ENCODE assay signal across 5 fruit fly cellular contexts in genomic region chr3R:23112680-23113362, dm6.
TF ChIP-seq lines count a peak whose summit lies in the region.

TSS of gene Cow (minus strand) at chr3R:23112730.

- no peak for TF ChIP-seq CTCF in whole organism, embryonic (GFP tag; optimal IDR thresholded peaks at IDR 0.05; lab: Kevin White, UChicago)

TF ChIP-seq in whole organism, adult, 20 proteins besides CTCF, POLR2A, EP300 and RAD21:
- TF ChIP-seq CG12768 (GFP tag; optimal IDR thresholded peaks at IDR 0.05; lab: Kevin White, UChicago) (peak; percentile 83), kay (GFP tag; lab: Kevin White, UChicago; ENCODE audit: borderline replicate concordance) (no peak), Clk (GFP tag; optimal IDR thresholded peaks at IDR 0.05; lab: Kevin White, UChicago) (peak; percentile 62), CG7045 (GFP tag; optimal IDR thresholded peaks at IDR 0.05; lab: Kevin White, UChicago) (peak; percentile 75), CG5204 (GFP tag; optimal IDR thresholded peaks at IDR 0.05; lab: Kevin White, UChicago) (peak; percentile 67), tj (GFP tag; optimal IDR thresholded peaks at IDR 0.05; lab: Kevin White, UChicago) (peak; percentile 17), CG7101 (tag; optimal IDR thresholded peaks at IDR 0.05; lab: Kevin White, UChicago) (peak; percentile 67), CG11617 (GFP tag; optimal IDR thresholded peaks at IDR 0.05; lab: Kevin White, UChicago) (peak; percentile 62), cnc (optimal IDR thresholded peaks at IDR 0.05; lab: Kevin White, UChicago) (no peak), toe (GFP tag; optimal IDR thresholded peaks at IDR 0.05; lab: Kevin White, UChicago) (peak; percentile 65), cic (GFP tag; optimal IDR thresholded peaks at IDR 0.05; lab: Kevin White, UChicago) (no peak), CG14711 (tag; optimal IDR thresholded peaks at IDR 0.05; lab: Kevin White, UChicago) (peak; percentile 79), Hr96 (GFP tag; optimal IDR thresholded peaks at IDR 0.05; lab: Kevin White, UChicago) (peak; percentile 53), CG33017 (tag; optimal IDR thresholded peaks at IDR 0.05; lab: Kevin White, UChicago) (peak; percentile 82), ovo (GFP tag; optimal IDR thresholded peaks at IDR 0.05; lab: Kevin White, UChicago) (no peak), bab1 (GFP tag; optimal IDR thresholded peaks at IDR 0.05; lab: Kevin White, UChicago) (no peak)
TF ChIP-seq in whole organism, adult: peak in this region for 11.

TF ChIP-seq in whole organism, embryonic, 481 proteins besides CTCF, POLR2A, EP300 and RAD21 (continues in another document):
- TF ChIP-seq bigmax (GFP tag; optimal IDR thresholded peaks at IDR 0.05; lab: Kevin White, UChicago) = no peak
- no peak for TF ChIP-seq disco-r (GFP tag; optimal IDR thresholded peaks at IDR 0.05; lab: Kevin White, UChicago)
- TF ChIP-seq Nf-YC (tag; optimal IDR thresholded peaks at IDR 0.05; lab: Kevin White, UChicago) = peak; percentile 24
- TF ChIP-seq CG1603 (tag; optimal IDR thresholded peaks at IDR 0.05; lab: Kevin White, UChicago) = peak; percentile 69
- peak; percentile 69 for TF ChIP-seq dmrt99B (tag; optimal IDR thresholded peaks at IDR 0.05; lab: Kevin White, UChicago)
- TF ChIP-seq mam (GFP tag; optimal IDR thresholded peaks at IDR 0.05; lab: Kevin White, UChicago) = peak; percentile 69
- TF ChIP-seq psq (GFP tag; optimal IDR thresholded peaks at IDR 0.05; lab: Kevin White, UChicago) = no peak
- no peak for TF ChIP-seq chinmo (GFP tag; IDR thresholded peaks at IDR 0.05; lab: Robert Waterston, UW; ENCODE audit: partially characterized antibody)
- peak; percentile 16 for TF ChIP-seq Mad (GFP tag; optimal IDR thresholded peaks at IDR 0.05; lab: Kevin White, UChicago)
- TF ChIP-seq gcm2 (GFP tag; optimal IDR thresholded peaks at IDR 0.05; lab: Kevin White, UChicago) = peak; percentile 26
- TF ChIP-seq CG12391 (tag; optimal IDR thresholded peaks at IDR 0.05; lab: Kevin White, UChicago) = peak; percentile 62
- peak; percentile 94 for TF ChIP-seq Med (GFP tag; lab: Kevin White, UChicago)
- TF ChIP-seq gfzf (GFP tag; optimal IDR thresholded peaks at IDR 0.05; lab: Kevin White, UChicago) = no peak
- no peak for TF ChIP-seq CG4707 (GFP tag; optimal IDR thresholded peaks at IDR 0.05; lab: Kevin White, UChicago)
- TF ChIP-seq CG32767 (GFP tag; IDR thresholded peaks at IDR 0.05; lab: Robert Waterston, UW) = peak; percentile 58; the same call in 1 of the 2 replicates
- peak; percentile 14 for TF ChIP-seq slp2 (GFP tag; optimal IDR thresholded peaks at IDR 0.05; lab: Kevin White, UChicago)
- TF ChIP-seq CG10274 (GFP tag; optimal IDR thresholded peaks at IDR 0.05; lab: Kevin White, UChicago) = no peak
- no peak for TF ChIP-seq Hmx (GFP tag; optimal IDR thresholded peaks at IDR 0.05; lab: Kevin White, UChicago)
- TF ChIP-seq CG9215 (GFP tag; IDR thresholded peaks at IDR 0.05; lab: Robert Waterston, UW) = peak; percentile 69

TF ChIP-seq in whole organism, prepupa, 60 proteins besides CTCF, POLR2A, EP300 and RAD21 (continues in another document):
- peak; percentile 31 for TF ChIP-seq CG10631 (GFP tag; optimal IDR thresholded peaks at IDR 0.05; lab: Kevin White, UChicago)
- TF ChIP-seq CG6792 (GFP tag; optimal IDR thresholded peaks at IDR 0.05; lab: Kevin White, UChicago) = peak; percentile 40
- TF ChIP-seq CG7368 (GFP tag; optimal IDR thresholded peaks at IDR 0.05; lab: Kevin White, UChicago) = no peak
- peak; percentile 46 for TF ChIP-seq topi (GFP tag; optimal IDR thresholded peaks at IDR 0.05; lab: Kevin White, UChicago)
- TF ChIP-seq CG11762 (GFP tag; optimal IDR thresholded peaks at IDR 0.05; lab: Kevin White, UChicago; ENCODE audit: insufficient read depth) = peak; percentile 2
- TF ChIP-seq pdm3 (GFP tag; optimal IDR thresholded peaks at IDR 0.05; lab: Kevin White, UChicago) = peak; percentile 45
- TF ChIP-seq CG8632 (GFP tag; optimal IDR thresholded peaks at IDR 0.05; lab: Kevin White, UChicago) = peak; percentile 7
- peak; percentile 70 for TF ChIP-seq eg (GFP tag; IDR thresholded peaks at IDR 0.05; lab: Robert Waterston, UW)
- no peak for TF ChIP-seq Blimp-1 (GFP tag; optimal IDR thresholded peaks at IDR 0.05; lab: Kevin White, UChicago)
- peak; percentile 46 for TF ChIP-seq CG3032 (tag; optimal IDR thresholded peaks at IDR 0.05; lab: Kevin White, UChicago)
- no peak for TF ChIP-seq fkh (GFP tag; optimal IDR thresholded peaks at IDR 0.05; lab: Kevin White, UChicago)
- TF ChIP-seq Hr4 (GFP tag; optimal IDR thresholded peaks at IDR 0.05; lab: Kevin White, UChicago) = peak; percentile 52
- peak; percentile 33 for TF ChIP-seq acj6 (GFP tag; optimal IDR thresholded peaks at IDR 0.05; lab: Kevin White, UChicago)
- no peak for TF ChIP-seq Sox15 (GFP tag; optimal IDR thresholded peaks at IDR 0.05; lab: Kevin White, UChicago)
- no peak for TF ChIP-seq esn (GFP tag; optimal IDR thresholded peaks at IDR 0.05; lab: Kevin White, UChicago)
- peak; percentile 35 for TF ChIP-seq CG3919 (GFP tag; optimal IDR thresholded peaks at IDR 0.05; lab: Kevin White, UChicago)
- peak; percentile 2 to 3 for TF ChIP-seq ss (GFP tag; optimal IDR thresholded peaks at IDR 0.05; lab: Kevin White, UChicago)
- TF ChIP-seq net (GFP tag; optimal IDR thresholded peaks at IDR 0.05; lab: Kevin White, UChicago) = no peak
- TF ChIP-seq lz (GFP tag; optimal IDR thresholded peaks at IDR 0.05; lab: Kevin White, UChicago) = peak; percentile 40
- no peak for TF ChIP-seq Lpt (GFP tag; optimal IDR thresholded peaks at IDR 0.05; lab: Kevin White, UChicago)

TF ChIP-seq in whole organism, pupa, 21 proteins besides CTCF, POLR2A, EP300 and RAD21:
- TF ChIP-seq CG8159 (tag; optimal IDR thresholded peaks at IDR 0.05; lab: Kevin White, UChicago) (peak; percentile 64), Ets98B (GFP tag; IDR thresholded peaks at IDR 0.05; lab: Robert Waterston, UW) (peak; percentile 63), CG4496 (GFP tag; IDR thresholded peaks at IDR 0.05; lab: Robert Waterston, UW) (peak; percentile 66; the same call in 2 of the 3 replicates), Pif1B (GFP tag; optimal IDR thresholded peaks at IDR 0.05; lab: Kevin White, UChicago) (peak; percentile 14), Snoo (tag; optimal IDR thresholded peaks at IDR 0.05; lab: Kevin White, UChicago) (no peak), CG13204 (GFP tag; optimal IDR thresholded peaks at IDR 0.05; lab: Kevin White, UChicago) (no peak), CG9948 (tag; optimal IDR thresholded peaks at IDR 0.05; lab: Kevin White, UChicago) (peak; percentile 40), CG8301 (tag; optimal IDR thresholded peaks at IDR 0.05; lab: Kevin White, UChicago) (peak; percentile 45), CG10348 (GFP tag; IDR thresholded peaks at IDR 0.05; lab: Robert Waterston, UW) (no peak), D1 (tag; optimal IDR thresholded peaks at IDR 0.05; lab: Kevin White, UChicago) (no peak), CG17806 (tag; optimal IDR thresholded peaks at IDR 0.05; lab: Kevin White, UChicago) (peak; percentile 29), EcR (GFP tag; optimal IDR thresholded peaks at IDR 0.05; lab: Kevin White, UChicago) (no peak), gl (tag; optimal IDR thresholded peaks at IDR 0.05; lab: Kevin White, UChicago) (no peak), CG12605 (GFP tag; IDR thresholded peaks at IDR 0.05; lab: Robert Waterston, UW) (no peak), CG32121 (GFP tag; IDR thresholded peaks at IDR 0.05; lab: Robert Waterston, UW) (0 out of 2 replicates have a peak, but pooled peaks have one; percentile 39), CG34367 (tag; optimal IDR thresholded peaks at IDR 0.05; lab: Kevin White, UChicago) (peak; percentile 34), CG14655 (GFP tag; optimal IDR thresholded peaks at IDR 0.05; lab: Kevin White, UChicago) (peak; percentile 53), CG15710 (tag; optimal IDR thresholded peaks at IDR 0.05; lab: Kevin White, UChicago) (peak; percentile 56), rn (GFP tag; IDR thresholded peaks at IDR 0.05; lab: Robert Waterston, UW) (no peak), Pif1A (GFP tag; optimal IDR thresholded peaks at IDR 0.05; lab: Kevin White, UChicago) (peak; percentile 23), fd96Ca (GFP tag; IDR thresholded peaks at IDR 0.05; lab: Robert Waterston, UW) (peak; percentile 60; the same call in 1 of the 3 replicates)

TF ChIP-seq in whole organism, wandering third instar larva, 38 proteins besides CTCF, POLR2A, EP300 and RAD21:
- TF ChIP-seq rgr (GFP tag; optimal IDR thresholded peaks at IDR 0.05; lab: Kevin White, UChicago) (peak; percentile 46), foxo (GFP tag; optimal IDR thresholded peaks at IDR 0.05; lab: Kevin White, UChicago) (peak in 1 of 2 experiments; percentile 48), h (GFP tag; optimal IDR thresholded peaks at IDR 0.05; lab: Kevin White, UChicago) (peak; percentile 50), HLH106 (tag; optimal IDR thresholded peaks at IDR 0.05; lab: Kevin White, UChicago) (peak; percentile 34), woc (GFP tag; optimal IDR thresholded peaks at IDR 0.05; lab: Kevin White, UChicago) (no peak), fru (GFP tag; optimal IDR thresholded peaks at IDR 0.05; lab: Kevin White, UChicago) (peak; percentile 19), Hr78 (GFP tag; optimal IDR thresholded peaks at IDR 0.05; lab: Kevin White, UChicago) (no peak), sv (GFP tag; optimal IDR thresholded peaks at IDR 0.05; lab: Kevin White, UChicago) (peak; percentile 0), dl (GFP tag; optimal IDR thresholded peaks at IDR 0.05; lab: Kevin White, UChicago; ENCODE audit: insufficient read depth in 1 of 2, partially characterized antibody in 2 of 2) (no peak), Hnf4 (GFP tag; optimal IDR thresholded peaks at IDR 0.05; lab: Kevin White, UChicago) (no peak), ey (GFP tag; optimal IDR thresholded peaks at IDR 0.05; lab: Kevin White, UChicago) (peak; percentile 38), Sp1 (GFP tag; optimal IDR thresholded peaks at IDR 0.05; lab: Kevin White, UChicago) (peak; percentile 23), br (GFP tag; optimal IDR thresholded peaks at IDR 0.05; lab: Kevin White, UChicago) (peak; percentile 38)
TF ChIP-seq in whole organism, wandering third instar larva: peak in this region for 9.
